Worm (Caenorhabditis elegans) whole organism, L2 larva: ENCODE measurements around the gene T03F6.10.

Source experiments
- C34F6.9 ChIP-seq: fragments of 150-350 bp; optimal IDR thresholded peaks from 2 replicates; lab custom pipeline; 2014; ENCODE audit warnings: missing biosample characterization, missing genetic modification characterization
- ZK546.5 ChIP-seq: sonication (generic microtip); optimal IDR thresholded peaks from 2 replicates; lab custom pipeline; 2017; ENCODE audit warnings: missing biosample characterization, missing genetic modification characterization
- alr-1 ChIP-seq: fragments of 150-350 bp; optimal IDR thresholded peaks from 2 replicates; lab custom pipeline; 2014; ENCODE audit warnings: missing biosample characterization, missing genetic modification characterization
- ama-1 ChIP-seq: fragments of 150-350 bp; optimal IDR thresholded peaks from 2 replicates; lab custom pipeline; 2018; ENCODE audit warnings: inconsistent platforms
- blmp-1 ChIP-seq: sonication (generic microtip); optimal IDR thresholded peaks from 2 replicates; lab custom pipeline; 2017; ENCODE audit warnings: missing genetic modification characterization, mild to moderate bottlenecking, missing compliant biosample characterization, antibody characterized with exemption, moderate library complexity; ENCODE audit not compliant: insufficient read depth
- ceh-82 ChIP-seq: fragments of 150-350 bp; optimal IDR thresholded peaks from 2 replicates; lab custom pipeline; 2014; ENCODE audit warnings: missing biosample characterization, missing genetic modification characterization
- crh-2 ChIP-seq: sonication (generic microtip); optimal IDR thresholded peaks from 2 replicates; lab custom pipeline; 2017; ENCODE audit warnings: missing biosample characterization, missing genetic modification characterization
- dmd-4 ChIP-seq: sonication (generic microtip); optimal IDR thresholded peaks from 2 replicates; lab custom pipeline; 2017; ENCODE audit warnings: missing biosample characterization, missing genetic modification characterization
- elt-1 ChIP-seq: fragments of 150-350 bp; optimal IDR thresholded peaks from 2 replicates; lab custom pipeline; 2014; ENCODE audit warnings: missing biosample characterization, missing genetic modification characterization
- elt-3 ChIP-seq: sonication (generic microtip); optimal IDR thresholded peaks from 2 replicates; lab custom pipeline; 2017; ENCODE audit warnings: missing biosample characterization, missing genetic modification characterization
- gmeb-1 ChIP-seq: fragments of 150-350 bp; optimal IDR thresholded peaks from 2 replicates; lab custom pipeline; 2014; ENCODE audit warnings: missing biosample characterization, missing genetic modification characterization
- lin-13 ChIP-seq: fragments of 150-350 bp; optimal IDR thresholded peaks from 2 replicates; lab custom pipeline; 2014; ENCODE audit warnings: missing biosample characterization, missing genetic modification reagents, missing genetic modification characterization
- lin-39 ChIP-seq: fragments of 150-350 bp; optimal IDR thresholded peaks from 2 replicates; lab custom pipeline; 2014; ENCODE audit warnings: missing biosample characterization, missing genetic modification reagents, missing genetic modification characterization
- lsy-2 ChIP-seq, 2 experiments: fragments of 150-350 bp in 1 of 2; sonication (generic microtip) in 1 of 2; optimal IDR thresholded peaks; 2 replicates each; lab custom pipeline; 2014 to 2017; ENCODE audit warnings: missing biosample characterization in 2 of 2, missing genetic modification characterization in 2 of 2
- mbf-1 ChIP-seq: sonication (generic microtip); optimal IDR thresholded peaks from 2 replicates; lab custom pipeline; 2017; ENCODE audit warnings: missing biosample characterization, missing genetic modification characterization
- nhr-10 ChIP-seq: sonication (generic microtip); optimal IDR thresholded peaks from 2 replicates; lab custom pipeline; 2017; ENCODE audit warnings: missing biosample characterization, missing genetic modification characterization
- nhr-12 ChIP-seq: fragments of 150-350 bp; optimal IDR thresholded peaks from 2 replicates; lab custom pipeline; 2014; ENCODE audit warnings: missing biosample characterization, missing genetic modification characterization
- nhr-129 ChIP-seq: fragments of 150-350 bp; optimal IDR thresholded peaks from 2 replicates; lab custom pipeline; 2014; ENCODE audit warnings: missing biosample characterization, missing genetic modification characterization
- nhr-21 ChIP-seq: fragments of 150-350 bp; optimal IDR thresholded peaks from 2 replicates; lab custom pipeline; 2014; ENCODE audit warnings: missing biosample characterization, missing genetic modification characterization
- nhr-237 ChIP-seq: fragments of 150-350 bp; optimal IDR thresholded peaks from 2 replicates; lab custom pipeline; 2014; ENCODE audit warnings: missing biosample characterization, missing genetic modification characterization
- nhr-77 ChIP-seq: fragments of 150-350 bp; optimal IDR thresholded peaks from 2 replicates; lab custom pipeline; 2014; ENCODE audit warnings: missing biosample characterization, missing genetic modification characterization
- peb-1 ChIP-seq: fragments of 150-350 bp; optimal IDR thresholded peaks from 2 replicates; lab custom pipeline; 2014; ENCODE audit warnings: missing biosample characterization, missing genetic modification characterization
- sem-4 ChIP-seq: fragments of 150-350 bp; optimal IDR thresholded peaks from 2 replicates; lab custom pipeline; 2014; ENCODE audit warnings: missing biosample characterization, missing genetic modification reagents, missing genetic modification characterization
- skn-1 ChIP-seq: sonication (generic microtip); optimal IDR thresholded peaks from 2 replicates; lab custom pipeline; 2017; ENCODE audit warnings: missing biosample characterization, missing genetic modification characterization
- sma-3 ChIP-seq: sonication (generic microtip); optimal IDR thresholded peaks from 2 replicates; lab custom pipeline; 2016; ENCODE audit warnings: missing genetic modification reagents, missing genetic modification characterization, missing compliant biosample characterization
- snpc-4 ChIP-seq: fragments of 150-350 bp; optimal IDR thresholded peaks from 2 replicates; lab custom pipeline; 2014; ENCODE audit warnings: missing biosample characterization, missing genetic modification characterization
- unc-55 ChIP-seq: fragments of 150-350 bp; sonication (generic microtip); optimal IDR thresholded peaks from 3 replicates; lab custom pipeline; 2014; ENCODE audit warnings: missing biosample characterization, missing genetic modification reagents, missing genetic modification characterization
- unc-62 ChIP-seq: fragments of 150-350 bp; optimal IDR thresholded peaks from 2 replicates; lab custom pipeline; 2014; ENCODE audit warnings: missing biosample characterization, missing genetic modification reagents, missing genetic modification characterization
- ztf-1 ChIP-seq: fragments of 200-800 bp; sonication (Bioruptor generic); conservative IDR thresholded peaks from 2 replicates; pipeline ENCODE4 v1.3.6; 2022; ENCODE audit warnings: missing genetic modification characterization, missing compliant biosample characterization
- ztf-4 ChIP-seq: fragments of 150-350 bp; optimal IDR thresholded peaks from 2 replicates; lab custom pipeline; 2014; ENCODE audit warnings: missing biosample characterization, missing genetic modification characterization

The T03F6.10 gene

ce11 chrIII:13340504-13341274 lies 37.5 kb downstream of the T03F6.10 start:
- peak in 1 of 2 experiments; percentile 72 for TF ChIP-seq lsy-2 (tag; optimal IDR thresholded peaks at IDR 0.05; lab: Kevin White, UChicago)
- TF ChIP-seq elt-1 (tag; lab: Kevin White, UChicago) = no peak
- TF ChIP-seq lin-13 (GFP tag; lab: Kevin White, UChicago) = peak; percentile 68
- no peak for TF ChIP-seq lin-39
- TF ChIP-seq sem-4 (tag; lab: Kevin White, UChicago) = no peak
- TF ChIP-seq mbf-1 (tag; lab: Kevin White, UChicago) = no peak
- no peak for TF ChIP-seq nhr-21 (tag; lab: Kevin White, UChicago)
- TF ChIP-seq dmd-4 (tag; lab: Kevin White, UChicago) = no peak
- TF ChIP-seq skn-1 = no peak
- TF ChIP-seq gmeb-1 = peak; percentile 66
- no peak for TF ChIP-seq ztf-4 (tag; lab: Kevin White, UChicago)
- TF ChIP-seq C34F6.9 (tag; lab: Kevin White, UChicago) = no peak
- TF ChIP-seq unc-55 = peak; percentile 46

ce11 chrIII:13339672-13340071 lies 38.5 kb downstream of the T03F6.10 start, which contains the start of gene F53A2.3:
TSS of gene F53A2.3 (minus strand) at chrIII:13339772.
- TF ChIP-seq blmp-1 (no peak), sem-4 (tag; lab: Kevin White, UChicago) (no peak), peb-1 (tag; lab: Kevin White, UChicago) (no peak), nhr-10 (no peak), nhr-129 (no peak), unc-62 (GFP tag; lab: Kevin White, UChicago) (no peak), nhr-237 (tag; lab: Kevin White, UChicago) (no peak), mbf-1 (tag; lab: Kevin White, UChicago) (no peak), ceh-82 (no peak), lsy-2 (tag; optimal IDR thresholded peaks at IDR 0.05; lab: Kevin White, UChicago) (no peak), ztf-1 (GFP tag; lab: Robert Waterston, UW) (no peak), crh-2 (tag; lab: Kevin White, UChicago) (no peak), lin-13 (GFP tag; lab: Kevin White, UChicago) (no peak), gmeb-1 (no peak), ZK546.5 (tag; lab: Kevin White, UChicago) (no peak)
- TF ChIP-seq, all 48 proteins: peak for 0

- no peak for TF ChIP-seq gmeb-1
- TF ChIP-seq nhr-129 = no peak
- no peak for TF ChIP-seq alr-1 (tag; lab: Kevin White, UChicago)
- no peak for TF ChIP-seq nhr-10
- TF ChIP-seq ZK546.5 (tag; lab: Kevin White, UChicago) = no peak
- TF ChIP-seq mbf-1 (tag; lab: Kevin White, UChicago) = no peak
- TF ChIP-seq sma-3 (GFP tag; lab: Kevin White, UChicago) = no peak
- no peak for TF ChIP-seq snpc-4 (tag; lab: Kevin White, UChicago)
- TF ChIP-seq elt-3 = no peak
These were observed 44.4 kb downstream of the T03F6.10 start, which contains the start of gene sdz-20 for ce11 chrIII:13333754-13334153. TSS of gene sdz-20 (plus strand) at chrIII:13334054.

ce11 chrIII:13328911-13329310 lies 49.2 kb downstream of the T03F6.10 start:
- TF ChIP-seq sma-3 (GFP tag; lab: Kevin White, UChicago) = no peak
- TF ChIP-seq unc-55 = no peak
- TF ChIP-seq nhr-77 (tag; lab: Kevin White, UChicago) = no peak
- no peak for TF ChIP-seq nhr-12
- TF ChIP-seq ama-1 (lab: Kevin White, UChicago) = no peak
- TF ChIP-seq nhr-129 = no peak
- TF ChIP-seq snpc-4 (tag; lab: Kevin White, UChicago) = no peak
- TF ChIP-seq elt-3 = no peak
- no peak for TF ChIP-seq nhr-10
